Fruit fly (Drosophila melanogaster) Kc167 (cell line): ENCODE measurements around the gene CG14817.

Source experiments
- psq ChIP-seq: fragments of >200 bp; optimal IDR thresholded peaks from 2 replicates; lab custom pipeline; 2017; ENCODE audit warnings: missing external identifiers
- ttk ChIP-seq: sonication (Bioruptor generic); optimal IDR thresholded peaks from 2 replicates; lab custom pipeline; 2017; ENCODE audit warnings: missing external identifiers

DNA sequence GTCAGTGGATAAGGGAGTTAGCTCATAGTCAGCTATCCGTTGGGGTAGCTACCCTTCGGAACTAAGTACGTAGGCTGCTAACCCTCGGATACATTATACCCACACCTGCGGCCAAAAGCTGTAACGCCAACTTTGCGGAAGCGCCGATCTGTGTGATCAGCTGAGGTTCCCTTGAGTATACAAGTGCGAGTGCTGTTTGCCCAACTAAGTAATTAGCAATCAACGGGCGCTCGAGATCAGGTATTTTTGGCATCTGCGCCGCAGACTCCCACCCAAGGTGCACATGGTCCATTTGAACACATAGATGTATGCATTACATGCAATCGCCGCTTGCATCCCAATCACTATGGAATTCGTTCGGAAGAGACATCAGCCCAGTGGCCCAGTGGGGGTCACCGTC is 23.0 kb downstream of the CG14817 start:
- TF ChIP-seq ttk (lab: Kevin White, UChicago) (no peak), psq (lab: Kevin White, UChicago) (no peak)
